Worm (Caenorhabditis elegans) whole organism, L2 larva: Measurements from ENCODE around the gene F53E10.5.
A peak's percentile ranks its signal among the peaks of the same experiment; 100 is the strongest.

Experiments used
- C34F6.9 ChIP-seq: fragments of 150-350 bp; optimal IDR thresholded peaks from 2 replicates; lab custom pipeline; 2014; ENCODE audit warnings: missing biosample characterization, missing genetic modification characterization
- F13H6.1 ChIP-seq: sonication (generic microtip); optimal IDR thresholded peaks from 2 replicates; lab custom pipeline; 2016; ENCODE audit warnings: missing genetic modification characterization, missing compliant biosample characterization
- R02D3.7 ChIP-seq: fragments of 150-350 bp; optimal IDR thresholded peaks from 2 replicates; lab custom pipeline; 2014; ENCODE audit warnings: missing biosample characterization, missing genetic modification characterization
- Y55F3AM.14 ChIP-seq: fragments of 200-800 bp; sonication (Bioruptor generic); optimal IDR thresholded peaks from 2 replicates; lab custom pipeline; 2018; ENCODE audit warnings: mild to moderate bottlenecking, missing genetic modification characterization, missing compliant biosample characterization
- ZK546.5 ChIP-seq: sonication (generic microtip); optimal IDR thresholded peaks from 2 replicates; lab custom pipeline; 2017; ENCODE audit warnings: missing biosample characterization, missing genetic modification characterization
- alr-1 ChIP-seq: fragments of 150-350 bp; optimal IDR thresholded peaks from 2 replicates; lab custom pipeline; 2014; ENCODE audit warnings: missing biosample characterization, missing genetic modification characterization
- aly-2 ChIP-seq: fragments of 150-350 bp; optimal IDR thresholded peaks from 2 replicates; lab custom pipeline; 2014; ENCODE audit warnings: missing biosample characterization, missing genetic modification characterization
- blmp-1 ChIP-seq: sonication (generic microtip); optimal IDR thresholded peaks from 2 replicates; lab custom pipeline; 2017; ENCODE audit warnings: missing genetic modification characterization, mild to moderate bottlenecking, missing compliant biosample characterization, antibody characterized with exemption, moderate library complexity; ENCODE audit not compliant: insufficient read depth
- ceh-82 ChIP-seq: fragments of 150-350 bp; optimal IDR thresholded peaks from 2 replicates; lab custom pipeline; 2014; ENCODE audit warnings: missing biosample characterization, missing genetic modification characterization
- crh-2 ChIP-seq: sonication (generic microtip); optimal IDR thresholded peaks from 2 replicates; lab custom pipeline; 2017; ENCODE audit warnings: missing biosample characterization, missing genetic modification characterization
- egl-27 ChIP-seq: sonication (generic microtip); optimal IDR thresholded peaks from 3 replicates; lab custom pipeline; 2017; ENCODE audit warnings: missing biosample characterization, missing genetic modification reagents, missing genetic modification characterization
- elt-1 ChIP-seq: fragments of 150-350 bp; optimal IDR thresholded peaks from 2 replicates; lab custom pipeline; 2014; ENCODE audit warnings: missing biosample characterization, missing genetic modification characterization
- elt-3 ChIP-seq: sonication (generic microtip); optimal IDR thresholded peaks from 2 replicates; lab custom pipeline; 2017; ENCODE audit warnings: missing biosample characterization, missing genetic modification characterization
- fos-1 ChIP-seq: fragments of 150-350 bp; optimal IDR thresholded peaks from 2 replicates; lab custom pipeline; 2014; ENCODE audit warnings: missing biosample characterization, missing genetic modification characterization
- gmeb-1 ChIP-seq: fragments of 150-350 bp; optimal IDR thresholded peaks from 2 replicates; lab custom pipeline; 2014; ENCODE audit warnings: missing biosample characterization, missing genetic modification characterization
- lin-11 ChIP-seq: fragments of 150-350 bp; sonication (generic microtip); optimal IDR thresholded peaks from 2 replicates; lab custom pipeline; 2014; ENCODE audit warnings: missing biosample characterization, missing genetic modification characterization, inconsistent platforms, mixed read lengths
- lin-13 ChIP-seq: fragments of 150-350 bp; optimal IDR thresholded peaks from 2 replicates; lab custom pipeline; 2014; ENCODE audit warnings: missing biosample characterization, missing genetic modification reagents, missing genetic modification characterization
- lin-39 ChIP-seq: fragments of 150-350 bp; optimal IDR thresholded peaks from 2 replicates; lab custom pipeline; 2014; ENCODE audit warnings: missing biosample characterization, missing genetic modification reagents, missing genetic modification characterization
- lsy-2 ChIP-seq, 2 experiments: fragments of 150-350 bp in 1 of 2; sonication (generic microtip) in 1 of 2; optimal IDR thresholded peaks; 2 replicates each; lab custom pipeline; 2014 to 2017; ENCODE audit warnings: missing biosample characterization in 2 of 2, missing genetic modification characterization in 2 of 2
- mab-5 ChIP-seq: fragments of 150-350 bp; optimal IDR thresholded peaks from 2 replicates; lab custom pipeline; 2014; ENCODE audit warnings: missing biosample characterization, missing genetic modification characterization
- mdl-1 ChIP-seq, 2 experiments: fragments of 150-350 bp in 1 of 2; sonication (generic microtip) in 1 of 2; optimal IDR thresholded peaks; 2 replicates each; lab custom pipeline; 2017; ENCODE audit warnings: missing biosample characterization in 2 of 2, missing genetic modification characterization in 2 of 2
- nhr-10 ChIP-seq: sonication (generic microtip); optimal IDR thresholded peaks from 2 replicates; lab custom pipeline; 2017; ENCODE audit warnings: missing biosample characterization, missing genetic modification characterization
- nhr-11 ChIP-seq: fragments of 150-350 bp; optimal IDR thresholded peaks from 2 replicates; lab custom pipeline; 2014; ENCODE audit warnings: missing biosample characterization, missing genetic modification characterization
- nhr-12 ChIP-seq: fragments of 150-350 bp; optimal IDR thresholded peaks from 2 replicates; lab custom pipeline; 2014; ENCODE audit warnings: missing biosample characterization, missing genetic modification characterization
- nhr-23 ChIP-seq: fragments of 150-350 bp; optimal IDR thresholded peaks from 2 replicates; lab custom pipeline; 2014; ENCODE audit warnings: missing biosample characterization, missing genetic modification reagents, missing genetic modification characterization
- nhr-25 ChIP-seq: fragments of 150-350 bp; sonication (generic microtip); optimal IDR thresholded peaks from 3 replicates; lab custom pipeline; 2014; ENCODE audit warnings: missing biosample characterization, missing genetic modification characterization
- nhr-77 ChIP-seq: fragments of 150-350 bp; optimal IDR thresholded peaks from 2 replicates; lab custom pipeline; 2014; ENCODE audit warnings: missing biosample characterization, missing genetic modification characterization
- sem-4 ChIP-seq: fragments of 150-350 bp; optimal IDR thresholded peaks from 2 replicates; lab custom pipeline; 2014; ENCODE audit warnings: missing biosample characterization, missing genetic modification reagents, missing genetic modification characterization
- zag-1 ChIP-seq: fragments of 150-350 bp; optimal IDR thresholded peaks from 2 replicates; lab custom pipeline; 2014; ENCODE audit warnings: missing biosample characterization, missing genetic modification characterization
- ztf-1 ChIP-seq: fragments of 200-800 bp; sonication (Bioruptor generic); conservative IDR thresholded peaks from 2 replicates; pipeline ENCODE4 v1.3.6; 2022; ENCODE audit warnings: missing genetic modification characterization, missing compliant biosample characterization
- ztf-4 ChIP-seq: fragments of 150-350 bp; optimal IDR thresholded peaks from 2 replicates; lab custom pipeline; 2014; ENCODE audit warnings: missing biosample characterization, missing genetic modification characterization

Gene F53E10.5

DNA sequence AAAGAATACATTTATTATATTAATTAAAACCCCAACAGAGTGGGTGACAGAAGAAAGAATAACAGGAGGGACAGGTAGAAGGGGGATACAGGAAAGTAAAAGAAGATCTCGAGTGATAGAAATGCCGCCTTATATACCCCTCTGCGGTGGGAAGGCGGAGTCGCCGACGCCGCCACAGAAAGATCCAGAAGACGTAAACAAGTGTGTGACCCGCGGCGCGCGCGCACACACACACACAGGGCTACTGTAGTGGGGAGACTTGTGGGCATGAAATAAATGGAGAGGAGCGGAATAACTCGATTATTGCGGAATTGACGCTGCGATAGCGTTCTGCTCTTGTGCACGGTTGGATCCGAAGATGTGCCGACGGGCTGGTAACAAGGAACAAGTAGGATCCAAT lies 3.0 kb downstream of the F53E10.5 start:
- TF ChIP-seq nhr-25 (tag; lab: Kevin White, UChicago): no peak
- no peak for TF ChIP-seq lin-11
- TF ChIP-seq C34F6.9 (tag; lab: Kevin White, UChicago): no peak
- no peak for TF ChIP-seq aly-2
- TF ChIP-seq nhr-10 (tag; lab: Kevin White, UChicago): no peak
- TF ChIP-seq mdl-1 (tag; optimal IDR thresholded peaks at IDR 0.05; lab: Kevin White, UChicago): no peak
- TF ChIP-seq Y55F3AM.14 (GFP tag; lab: Kevin White, UChicago): no peak
- TF ChIP-seq elt-1 (tag; lab: Kevin White, UChicago): no peak

ce11 chrV:2592173-2592676 lies 6.5 kb downstream of the F53E10.5 start, which contains the start of gene irg-3:
TSS of gene irg-3 (plus strand) at chrV:2592591.
- TF ChIP-seq aly-2 (no peak), nhr-12 (tag; lab: Kevin White, UChicago) (no peak), fos-1 (peak; percentile 53), lin-39 (tag; lab: Kevin White, UChicago) (no peak), gmeb-1 (tag; lab: Kevin White, UChicago) (peak; percentile 6), elt-3 (tag; lab: Kevin White, UChicago) (no peak), blmp-1 (no peak), F13H6.1 (tag; lab: Kevin White, UChicago) (no peak), R02D3.7 (tag; lab: Kevin White, UChicago) (no peak), lin-11 (no peak), sem-4 (tag; lab: Kevin White, UChicago) (no peak), lsy-2 (tag; optimal IDR thresholded peaks at IDR 0.05; lab: Kevin White, UChicago) (no peak), mab-5 (no peak), nhr-11 (tag; lab: Kevin White, UChicago) (no peak), nhr-77 (tag; lab: Kevin White, UChicago) (no peak), crh-2 (tag; lab: Kevin White, UChicago) (no peak), ZK546.5 (tag; lab: Kevin White, UChicago) (no peak)

DNA sequence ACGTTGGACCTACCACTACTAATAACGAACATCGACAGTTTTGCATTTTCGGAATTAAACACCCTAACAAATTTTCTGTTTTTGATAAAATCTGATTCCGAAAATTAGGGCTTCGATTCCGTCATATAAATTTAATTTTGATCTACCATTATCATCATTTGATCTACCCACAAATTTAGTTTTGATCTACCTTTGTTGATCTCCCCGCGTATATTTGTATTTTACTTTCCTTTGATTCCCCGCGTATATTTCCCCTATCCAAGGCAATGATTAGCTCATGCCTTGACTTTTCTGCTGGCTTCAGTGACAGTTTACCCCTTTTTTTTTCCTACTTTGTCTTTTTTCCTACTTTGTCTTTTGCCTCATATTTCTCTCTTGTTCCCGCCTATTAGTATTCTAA lies 8.9 kb downstream of the F53E10.5 start:
- TF ChIP-seq lin-13 (GFP tag; lab: Kevin White, UChicago) (no peak), nhr-25 (tag; lab: Kevin White, UChicago) (no peak), ztf-1 (GFP tag; lab: Robert Waterston, UW) (no peak), lin-39 (tag; lab: Kevin White, UChicago) (no peak), C34F6.9 (tag; lab: Kevin White, UChicago) (no peak), nhr-77 (tag; lab: Kevin White, UChicago) (no peak), nhr-23 (tag; lab: Kevin White, UChicago) (no peak)

- TF ChIP-seq fos-1 (peak; percentile 42), ZK546.5 (tag; lab: Kevin White, UChicago) (no peak)
- TF ChIP-seq, all 48 proteins: peak for 1
Measured at ce11 chrV:2585727-2586126, 13.0 kb downstream of the F53E10.5 start, which contains the start of gene C29G2.6. TSS of gene C29G2.6 (minus strand) at chrV:2585908.

ce11 chrV:2580598-2580997 lies 18.1 kb downstream of the F53E10.5 start, which contains the start of gene C29G2.3:
TSS of gene C29G2.3 (plus strand) at chrV:2580898.
- TF ChIP-seq alr-1 (tag; lab: Kevin White, UChicago) (no peak), elt-3 (tag; lab: Kevin White, UChicago) (no peak), nhr-23 (tag; lab: Kevin White, UChicago) (no peak), lin-13 (GFP tag; lab: Kevin White, UChicago) (no peak), egl-27 (tag; lab: Kevin White, UChicago) (no peak), zag-1 (tag; lab: Kevin White, UChicago) (no peak)

DNA sequence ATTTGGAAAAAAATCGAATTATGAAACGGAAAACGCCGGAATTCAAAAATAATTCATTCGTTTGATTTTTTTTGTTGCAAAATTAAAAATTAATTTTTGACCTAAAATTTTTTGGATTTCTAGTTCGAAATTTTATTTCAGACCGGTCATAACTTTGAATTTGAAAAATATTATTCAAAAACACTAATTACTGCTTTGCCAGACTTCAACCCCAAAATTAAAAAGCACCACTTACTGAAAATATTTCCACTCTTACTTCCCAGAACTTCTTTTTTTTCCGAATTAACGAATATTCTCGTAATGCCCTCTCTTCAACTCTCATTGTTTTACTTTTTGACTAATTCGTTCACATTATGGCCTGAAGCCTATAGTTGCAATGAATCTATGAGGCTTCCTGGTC lies 21.1 kb downstream of the F53E10.5 start, which contains the start of gene srt-4:
Gene srt-4 (plus strand): TSS at position 301 of the 400 bp plus-strand sequence.
- TF ChIP-seq aly-2 (no peak), C34F6.9 (tag; lab: Kevin White, UChicago) (no peak), ZK546.5 (tag; lab: Kevin White, UChicago) (no peak), ceh-82 (no peak), mab-5 (no peak), lsy-2 (tag; optimal IDR thresholded peaks at IDR 0.05; lab: Kevin White, UChicago) (no peak), ztf-4 (tag; lab: Kevin White, UChicago) (no peak), Y55F3AM.14 (GFP tag; lab: Kevin White, UChicago) (no peak), mdl-1 (tag; optimal IDR thresholded peaks at IDR 0.05; lab: Kevin White, UChicago) (no peak)
